Worm (Caenorhabditis elegans): ENCODE data around the gene C47A4.3.

ce11 chrIV:13774578-13774977 is 32.4 kb upstream of the C47A4.3 start, which contains the start of gene Y45F10D.2:
- no peak for TF ChIP-seq mep-1 (tag; optimal IDR thresholded peaks at IDR 0.05)
- no peak for TF ChIP-seq nhr-237 (tag; optimal IDR thresholded peaks at IDR 0.05)
- TF ChIP-seq unc-39 (tag; optimal IDR thresholded peaks at IDR 0.05): no peak
- no peak for TF ChIP-seq nhr-12 (tag; optimal IDR thresholded peaks at IDR 0.05)
- TF ChIP-seq nhr-76 (tag; optimal IDR thresholded peaks at IDR 0.05): no peak
- no peak for TF ChIP-seq nhr-28 (tag; optimal IDR thresholded peaks at IDR 0.05)
- no peak for TF ChIP-seq pha-4 (tag; optimal IDR thresholded peaks at IDR 0.05)
- no peak for TF ChIP-seq drap-1 (GFP tag; optimal IDR thresholded peaks at IDR 0.05)
- TF ChIP-seq zip-8 (tag; optimal IDR thresholded peaks at IDR 0.05): no peak
- no peak for TF ChIP-seq elt-1 (tag; optimal IDR thresholded peaks at IDR 0.05; ENCODE audit: borderline replicate concordance, insufficient read depth)

Data from whole organism, mixed stage, embryonic.